Fruit fly (Drosophila melanogaster): ENCODE results near the gene Rcd-1.

Rcd-1 gene

DNA sequence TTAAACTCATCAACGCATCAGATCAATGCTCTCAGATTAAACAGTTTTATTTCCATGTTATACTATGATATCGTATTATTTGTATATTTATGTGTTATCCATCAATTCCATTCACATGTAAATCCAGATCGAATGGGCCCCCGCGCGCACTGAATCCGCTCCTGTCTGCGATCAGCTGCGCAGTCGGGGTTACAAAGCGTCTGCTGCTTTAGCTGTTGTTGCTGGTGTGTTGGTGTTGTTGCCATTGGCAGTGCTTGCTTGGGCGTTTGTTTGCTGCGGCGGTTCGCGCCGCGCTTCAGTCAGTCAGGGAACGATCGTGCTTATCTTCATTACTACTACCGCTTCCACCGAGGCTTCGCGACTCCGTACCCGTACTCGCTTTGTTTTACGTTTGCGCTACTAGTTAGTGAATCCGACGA lies 28.4 kb downstream of the Rcd-1 start, which contains the start of gene Zw (continued):
- TF ChIP-seq CG17829 (tag; optimal IDR thresholded peaks at IDR 0.05), result peak; percentile 18
- no peak for TF ChIP-seq tio (GFP tag; optimal IDR thresholded peaks at IDR 0.05)
- no peak for TF ChIP-seq repo (GFP tag; optimal IDR thresholded peaks at IDR 0.05)
- TF ChIP-seq CG1603 (tag; optimal IDR thresholded peaks at IDR 0.05), result peak; percentile 53
- TF ChIP-seq hth (optimal IDR thresholded peaks at IDR 0.05), result no peak
- peak; percentile 88 for TF ChIP-seq CG9932 (GFP tag; IDR thresholded peaks at IDR 0.05)
- TF ChIP-seq CG8944 (GFP tag; optimal IDR thresholded peaks at IDR 0.05), result peak; percentile 13
- no peak for TF ChIP-seq ewg (GFP tag; optimal IDR thresholded peaks at IDR 0.05)
- peak; percentile 7 for TF ChIP-seq ATbp (GFP tag; optimal IDR thresholded peaks at IDR 0.05)
- peak; percentile 53 for TF ChIP-seq Chrac-16 (GFP tag; optimal IDR thresholded peaks at IDR 0.05)
- no peak for TF ChIP-seq CG4328 (GFP tag; optimal IDR thresholded peaks at IDR 0.05)
- no peak for TF ChIP-seq eve (GFP tag; optimal IDR thresholded peaks at IDR 0.05)
- no peak for TF ChIP-seq z (GFP tag; IDR thresholded peaks at IDR 0.05)
- TF ChIP-seq gsb (GFP tag; IDR thresholded peaks at IDR 0.05), result peak; percentile 21; the same call in 1 of the 2 replicates
- no peak for TF ChIP-seq CG3995 (GFP tag; optimal IDR thresholded peaks at IDR 0.05)
- TF ChIP-seq Ets97D (GFP tag; optimal IDR thresholded peaks at IDR 0.05), result no peak
- peak; percentile 35 for TF ChIP-seq CG10979 (tag; optimal IDR thresholded peaks at IDR 0.05)
- TF ChIP-seq zfh1 (GFP tag; IDR thresholded peaks at IDR 0.05), result peak; percentile 62; the same call in 2 of the 3 replicates
- TF ChIP-seq CG6791 (GFP tag; IDR thresholded peaks at IDR 0.05; ENCODE audit: partially characterized antibody), result 0 out of 3 replicates have a peak, but pooled peaks have one; percentile 22
- TF ChIP-seq kah (GFP tag; optimal IDR thresholded peaks at IDR 0.05), result no peak
- peak; percentile 25 for TF ChIP-seq Meics (GFP tag; optimal IDR thresholded peaks at IDR 0.05)
- no peak for TF ChIP-seq Atf6 (GFP tag; IDR thresholded peaks at IDR 0.05)
- no peak for TF ChIP-seq stwl (tag; optimal IDR thresholded peaks at IDR 0.05)
- no peak for TF ChIP-seq NC2α (GFP tag; optimal IDR thresholded peaks at IDR 0.05)
- TF ChIP-seq CG13287 (GFP tag; IDR thresholded peaks at IDR 0.05; ENCODE audit: partially characterized antibody), result peak; percentile 27; the same call in 1 of the 2 replicates
- TF ChIP-seq CG31365 (tag; optimal IDR thresholded peaks at IDR 0.05), result no peak
- peak; percentile 46; the same call in 1 of the 2 replicates for TF ChIP-seq al (GFP tag; IDR thresholded peaks at IDR 0.05)
- no peak for TF ChIP-seq CG13894 (tag; optimal IDR thresholded peaks at IDR 0.05)
- TF ChIP-seq CG17802 (tag; optimal IDR thresholded peaks at IDR 0.05), result no peak
- TF ChIP-seq Hr51 (GFP tag; optimal IDR thresholded peaks at IDR 0.05), result peak; percentile 2 to 3
- TF ChIP-seq gce (GFP tag; IDR thresholded peaks at IDR 0.05), result no peak
- peak; percentile 49; the same call in 1 of the 2 replicates for TF ChIP-seq ranshi (GFP tag; IDR thresholded peaks at IDR 0.05)
- TF ChIP-seq lilli (GFP tag; optimal IDR thresholded peaks at IDR 0.05), result peak; percentile 63
- TF ChIP-seq pzg (GFP tag; optimal IDR thresholded peaks at IDR 0.05), result no peak
- no peak for TF ChIP-seq CG9727 (GFP tag; optimal IDR thresholded peaks at IDR 0.05)
- TF ChIP-seq p53 (GFP tag; optimal IDR thresholded peaks at IDR 0.05), result no peak
- peak; percentile 31 for TF ChIP-seq CG17359 (tag; optimal IDR thresholded peaks at IDR 0.05)
- no peak for TF ChIP-seq CG1792 (GFP tag; optimal IDR thresholded peaks at IDR 0.05)
- peak; percentile 58; the same call in 2 of the 3 replicates for TF ChIP-seq Dbx (GFP tag; IDR thresholded peaks at IDR 0.05)
- TF ChIP-seq CG12744 (GFP tag; optimal IDR thresholded peaks at IDR 0.05), result peak; percentile 36
- no peak for TF ChIP-seq CG11695 (GFP tag; IDR thresholded peaks at IDR 0.05)
- peak; percentile 37; the same call in 1 of the 2 replicates for TF ChIP-seq CG17328 (GFP tag; IDR thresholded peaks at IDR 0.05)
- peak; percentile 45 for TF ChIP-seq grau (tag; optimal IDR thresholded peaks at IDR 0.05)
- peak; percentile 35; the same call in 1 of the 2 replicates for TF ChIP-seq CG14014 (GFP tag; IDR thresholded peaks at IDR 0.05)
- peak; percentile 32 for TF ChIP-seq bab2 (GFP tag; optimal IDR thresholded peaks at IDR 0.05)
- TF ChIP-seq CG16815 (GFP tag; optimal IDR thresholded peaks at IDR 0.05), result peak; percentile 45
- TF ChIP-seq seq (GFP tag; IDR thresholded peaks at IDR 0.05), result peak; percentile 33; the same call in 1 of the 2 replicates
- TF ChIP-seq CG18619 (GFP tag; optimal IDR thresholded peaks at IDR 0.05), result peak; percentile 16
- TF ChIP-seq salm (tag; optimal IDR thresholded peaks at IDR 0.05), result no peak
- no peak for TF ChIP-seq CG2202 (tag; optimal IDR thresholded peaks at IDR 0.05)
- TF ChIP-seq C15 (GFP tag; IDR thresholded peaks at IDR 0.05), result no peak

Measured in whole organism, embryonic.